Worm (Caenorhabditis elegans): Measurements from ENCODE around the gene eef-1G.

Gene eef-1G

DNA sequence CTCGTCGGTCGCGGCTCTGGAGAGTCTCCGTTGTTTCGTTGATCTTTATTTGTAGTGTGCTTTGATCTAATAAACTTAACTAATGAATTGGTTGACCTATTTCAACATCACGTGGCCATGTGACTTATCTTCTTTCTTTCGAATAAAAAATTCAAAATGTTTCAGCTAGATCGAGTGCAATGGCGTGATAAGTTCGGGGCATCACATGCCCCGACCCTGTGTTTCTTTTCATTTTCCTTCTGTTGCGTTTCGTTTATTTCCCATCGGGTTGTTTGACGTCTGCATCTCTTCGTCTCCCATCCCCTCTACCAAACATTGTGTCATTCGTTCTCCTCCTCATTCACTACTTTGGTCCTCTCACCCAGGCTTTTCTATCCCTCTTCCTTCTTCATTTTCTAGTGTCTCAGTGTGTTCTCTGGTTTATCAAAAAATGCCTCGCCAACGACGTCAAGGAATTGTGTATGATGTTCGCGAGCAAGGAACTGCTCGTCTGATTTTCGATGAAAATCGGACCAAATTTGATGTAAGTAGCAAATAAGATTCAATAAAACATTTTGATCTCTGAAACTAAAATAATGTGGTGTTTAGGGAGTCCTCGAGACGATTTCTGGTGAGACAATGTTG lies 13.8 kb upstream of the eef-1G start, which contains the start of gene F17C11.4:
Gene F17C11.4 (plus strand): TSS at position 206 of the 624 bp plus-strand sequence.
- TF ChIP-seq vab-15 (tag; optimal IDR thresholded peaks at IDR 0.05) (peak; percentile 98), ceh-88 (GFP tag; IDR thresholded peaks at IDR 0.05) (0 out of 2 replicates have a peak, but pooled peaks have one; percentile 17), unc-130 (tag; optimal IDR thresholded peaks at IDR 0.05) (peak; percentile 98), C04F5.9 (tag; optimal IDR thresholded peaks at IDR 0.05) (peak; percentile 25), ces-1 (GFP tag; optimal IDR thresholded peaks at IDR 0.05) (no peak), nhr-20 (tag; optimal IDR thresholded peaks at IDR 0.05) (peak; percentile 97), unc-86 (tag; optimal IDR thresholded peaks at IDR 0.05) (peak; percentile 56), nhr-84 (tag; optimal IDR thresholded peaks at IDR 0.05) (no peak), lin-39 (tag; optimal IDR thresholded peaks at IDR 0.05) (peak; percentile 81), blmp-1 (tag; optimal IDR thresholded peaks at IDR 0.05) (peak; percentile 93), C34B4.2 (tag; optimal IDR thresholded peaks at IDR 0.05) (no peak), hlh-17 (GFP tag; optimal IDR thresholded peaks at IDR 0.05; ENCODE audit: borderline replicate concordance) (no peak), ceh-82 (tag; optimal IDR thresholded peaks at IDR 0.05) (peak; percentile 27 to 66 (median 35)), nhr-237 (tag; optimal IDR thresholded peaks at IDR 0.05) (no peak), mef-2 (tag; optimal IDR thresholded peaks at IDR 0.05) (peak; percentile 62), ceh-8 (GFP tag; optimal IDR thresholded peaks at IDR 0.05) (peak; percentile 59), zag-1 (tag; optimal IDR thresholded peaks at IDR 0.05) (no peak), nhr-77 (tag; optimal IDR thresholded peaks at IDR 0.05) (peak; percentile 2), ceh-90 (tag; optimal IDR thresholded peaks at IDR 0.05) (no peak), pag-3 (tag; optimal IDR thresholded peaks at IDR 0.05; ENCODE audit: borderline replicate concordance, insufficient read depth) (peak; percentile 70), nhr-47 (tag; optimal IDR thresholded peaks at IDR 0.05) (peak; percentile 83), ztf-4 (tag; optimal IDR thresholded peaks at IDR 0.05) (peak; percentile 84), Y116A8C.19 (tag; optimal IDR thresholded peaks at IDR 0.05; ENCODE audit: borderline replicate concordance) (no peak), skn-1 (tag; optimal IDR thresholded peaks at IDR 0.05) (peak; percentile 35), zip-4 (GFP tag; optimal IDR thresholded peaks at IDR 0.05) (peak; percentile 21), pax-3 (tag; optimal IDR thresholded peaks at IDR 0.05) (no peak), unc-98 (GFP tag; IDR thresholded peaks at IDR 0.05) (peak; percentile 57; the same call in 1 of the 2 replicates), ceh-63 (GFP tag; optimal IDR thresholded peaks at IDR 0.05) (no peak), unc-30 (tag; optimal IDR thresholded peaks at IDR 0.05) (no peak), nhr-71 (tag; optimal IDR thresholded peaks at IDR 0.05) (peak; percentile 99), lsy-2 (tag; optimal IDR thresholded peaks at IDR 0.05) (peak; percentile 80 to 81), sup-37 (GFP tag; optimal IDR thresholded peaks at IDR 0.05) (no peak), nhr-85 (tag) (peak; percentile 98), lin-13 (GFP tag; optimal IDR thresholded peaks at IDR 0.05) (peak; percentile 78), grh-1 (GFP tag; IDR thresholded peaks at IDR 0.05) (no peak), sox-4 (tag; optimal IDR thresholded peaks at IDR 0.05) (no peak), hpl-2 (GFP tag; optimal IDR thresholded peaks at IDR 0.05) (no peak), pqm-1 (tag; optimal IDR thresholded peaks at IDR 0.05) (no peak), rnt-1 (tag; optimal IDR thresholded peaks at IDR 0.05) (peak; percentile 77), efl-3 (GFP tag; optimal IDR thresholded peaks at IDR 0.05) (no peak), lin-35 (GFP tag; optimal IDR thresholded peaks at IDR 0.05) (peak; percentile 69 to 78), nhr-19 (GFP tag; conservative IDR thresholded peaks at IDR 0.05) (peak; percentile 96), dsc-1 (tag; optimal IDR thresholded peaks at IDR 0.05) (peak; percentile 67), nhr-11 (tag; optimal IDR thresholded peaks at IDR 0.05) (peak; percentile 42), nhr-76 (tag; optimal IDR thresholded peaks at IDR 0.05) (no peak), alr-1 (tag; optimal IDR thresholded peaks at IDR 0.05; ENCODE audit: borderline replicate concordance) (no peak), dpl-1 (GFP tag; optimal IDR thresholded peaks at IDR 0.05) (peak; percentile 48 to 63 (median 55)), F16B12.6 (tag; optimal IDR thresholded peaks at IDR 0.05) (no peak), lir-3 (tag; optimal IDR thresholded peaks at IDR 0.05; ENCODE audit: poor library complexity) (peak; percentile 78), C16A3.4 (tag; optimal IDR thresholded peaks at IDR 0.05) (peak; percentile 66), mep-1 (tag; optimal IDR thresholded peaks at IDR 0.05) (peak; percentile 75)

Measured in whole organism, L1 larva.